Fruit fly (Drosophila melanogaster): Measurements from ENCODE around the gene yellow-c.

The yellow-c gene

dm6 chr2L:15038339-15039308 is 3.4 kb downstream of the yellow-c start, which contains the start of gene CIAPIN1 (continued):
- TF ChIP-seq CG1792 (GFP tag; optimal IDR thresholded peaks at IDR 0.05), result no peak
- TF ChIP-seq CG10209 (GFP tag; optimal IDR thresholded peaks at IDR 0.05), result no peak
- no peak for TF ChIP-seq CG11093 (GFP tag; IDR thresholded peaks at IDR 0.05)
- TF ChIP-seq CG2875 (GFP tag; optimal IDR thresholded peaks at IDR 0.05), result no peak
- no peak for TF ChIP-seq fu2 (GFP tag; optimal IDR thresholded peaks at IDR 0.05)
- no peak for TF ChIP-seq CG7987 (GFP tag; optimal IDR thresholded peaks at IDR 0.05)
- no peak for TF ChIP-seq Max (GFP tag; optimal IDR thresholded peaks at IDR 0.05)
- TF ChIP-seq CG2202 (tag; optimal IDR thresholded peaks at IDR 0.05), result no peak
- no peak for TF ChIP-seq ATbp (GFP tag; optimal IDR thresholded peaks at IDR 0.05)
- no peak for TF ChIP-seq corto (GFP tag; optimal IDR thresholded peaks at IDR 0.05)
- TF ChIP-seq E2f2 (GFP tag; IDR thresholded peaks at IDR 0.05), result peak; percentile 8; the same call in 1 of the 2 replicates
- no peak for TF ChIP-seq Mes4 (GFP tag; optimal IDR thresholded peaks at IDR 0.05)
- TF ChIP-seq C15 (GFP tag; IDR thresholded peaks at IDR 0.05), result no peak
- TF ChIP-seq CG34422 (GFP tag; IDR thresholded peaks at IDR 0.05), result peak; percentile 11; the same call in 1 of the 3 replicates
- no peak for TF ChIP-seq CG4730 (GFP tag; IDR thresholded peaks at IDR 0.05)
- no peak for TF ChIP-seq lmd (GFP tag; IDR thresholded peaks at IDR 0.05)
- TF ChIP-seq CG33557 (GFP tag; optimal IDR thresholded peaks at IDR 0.05), result no peak
- TF ChIP-seq fd96Cb (tag; optimal IDR thresholded peaks at IDR 0.05), result no peak
- no peak for TF ChIP-seq insv (GFP tag; optimal IDR thresholded peaks at IDR 0.05)
- peak; percentile 16 for TF ChIP-seq row (GFP tag; IDR thresholded peaks at IDR 0.05)
- TF ChIP-seq vnd (GFP tag; IDR thresholded peaks at IDR 0.05; ENCODE audit: partially characterized antibody), result peak; percentile 16; the same call in 2 of the 3 replicates
- TF ChIP-seq pzg (GFP tag; optimal IDR thresholded peaks at IDR 0.05), result peak; percentile 29
- no peak for TF ChIP-seq CG1529 (GFP tag; optimal IDR thresholded peaks at IDR 0.05)
- TF ChIP-seq B-H2 (GFP tag; optimal IDR thresholded peaks at IDR 0.05), result no peak
- no peak for TF ChIP-seq CG6689 (GFP tag; IDR thresholded peaks at IDR 0.05)
- no peak for TF ChIP-seq jing (GFP tag; optimal IDR thresholded peaks at IDR 0.05)
- no peak for TF ChIP-seq CG12391 (tag; optimal IDR thresholded peaks at IDR 0.05)
- TF ChIP-seq Antp (GFP tag; optimal IDR thresholded peaks at IDR 0.05), result no peak
- TF ChIP-seq CG6854 (GFP tag; optimal IDR thresholded peaks at IDR 0.05), result no peak
- no peak for TF ChIP-seq CG6254 (GFP tag; optimal IDR thresholded peaks at IDR 0.05)
- TF ChIP-seq CG15011 (GFP tag; optimal IDR thresholded peaks at IDR 0.05), result no peak
- no peak for TF ChIP-seq eyg (GFP tag; optimal IDR thresholded peaks at IDR 0.05)
- no peak for TF ChIP-seq CG15479 (GFP tag; optimal IDR thresholded peaks at IDR 0.05)
- TF ChIP-seq da (GFP tag; optimal IDR thresholded peaks at IDR 0.05), result no peak
- TF ChIP-seq CG7271 (tag; optimal IDR thresholded peaks at IDR 0.05), result no peak
- no peak for TF ChIP-seq CG11085 (GFP tag; IDR thresholded peaks at IDR 0.05)
- no peak for TF ChIP-seq HLHmδ (GFP tag; optimal IDR thresholded peaks at IDR 0.05)
- TF ChIP-seq CG18262 (tag; optimal IDR thresholded peaks at IDR 0.05), result no peak
- no peak for TF ChIP-seq Adf1 (GFP tag; IDR thresholded peaks at IDR 0.05)
- peak; percentile 55 for TF ChIP-seq hbn (GFP tag; IDR thresholded peaks at IDR 0.05; ENCODE audit: partially characterized antibody)
- no peak for TF ChIP-seq Side (GFP tag; optimal IDR thresholded peaks at IDR 0.05)
- peak; percentile 63 for TF ChIP-seq tna (GFP tag; IDR thresholded peaks at IDR 0.05; ENCODE audit: partially characterized antibody)
- TF ChIP-seq wek (GFP tag; optimal IDR thresholded peaks at IDR 0.05), result no peak
- no peak for TF ChIP-seq CrebB (tag; optimal IDR thresholded peaks at IDR 0.05)
- no peak for TF ChIP-seq kay (GFP tag; optimal IDR thresholded peaks at IDR 0.05)
- no peak for TF ChIP-seq jumu (GFP tag; optimal IDR thresholded peaks at IDR 0.05)
- TF ChIP-seq Sry-β (GFP tag; optimal IDR thresholded peaks at IDR 0.05), result no peak
- TF ChIP-seq CG31224 (GFP tag; IDR thresholded peaks at IDR 0.05), result no peak
- no peak for TF ChIP-seq Bdp1 (GFP tag; optimal IDR thresholded peaks at IDR 0.05)

Data from whole organism, embryonic.